Fruit fly (Drosophila melanogaster): ENCODE data around the gene nonC.

nonC gene

dm6 chrX:6804485-6805295 is 19.6 kb upstream of the nonC start (continued):
- TF ChIP-seq Vsx2 (GFP tag; optimal IDR thresholded peaks at IDR 0.05; ENCODE audit: partially characterized antibody), result no peak
- no peak for TF ChIP-seq Abd-B (GFP tag; optimal IDR thresholded peaks at IDR 0.05)
- peak; percentile 70 for TF ChIP-seq Dif (GFP tag; optimal IDR thresholded peaks at IDR 0.05; ENCODE audit: partially characterized antibody)
- TF ChIP-seq Hnf4 (GFP tag; optimal IDR thresholded peaks at IDR 0.05), result peak; percentile 97
- TF ChIP-seq Rel (GFP tag; optimal IDR thresholded peaks at IDR 0.05), result peak; percentile 94
- peak; percentile 53 for TF ChIP-seq Rel (tag; optimal IDR thresholded peaks at IDR 0.05)
- peak; percentile 92 for TF ChIP-seq HLH106 (tag; optimal IDR thresholded peaks at IDR 0.05)
- TF ChIP-seq tai (GFP tag; optimal IDR thresholded peaks at IDR 0.05), result no peak
- peak; percentile 95 for TF ChIP-seq woc (GFP tag; optimal IDR thresholded peaks at IDR 0.05)
- no peak for TF ChIP-seq N (GFP tag; optimal IDR thresholded peaks at IDR 0.05)

- TF ChIP-seq dl (GFP tag; optimal IDR thresholded peaks at IDR 0.05; ENCODE audit: insufficient read depth in 1 of 2, partially characterized antibody in 2 of 2) (peak in 1 of 2 experiments; percentile 43), HLH106 (tag; optimal IDR thresholded peaks at IDR 0.05) (no peak), ey (GFP tag; optimal IDR thresholded peaks at IDR 0.05) (no peak), Dif (GFP tag; optimal IDR thresholded peaks at IDR 0.05; ENCODE audit: partially characterized antibody) (peak; percentile 68), Rel (GFP tag; optimal IDR thresholded peaks at IDR 0.05) (no peak), Rel (tag; optimal IDR thresholded peaks at IDR 0.05) (peak; percentile 27), Jra (GFP tag; optimal IDR thresholded peaks at IDR 0.05) (no peak), Dfd (GFP tag; optimal IDR thresholded peaks at IDR 0.05) (no peak), CrebA (GFP tag; optimal IDR thresholded peaks at IDR 0.05; ENCODE audit: borderline replicate concordance) (no peak), sv (GFP tag; optimal IDR thresholded peaks at IDR 0.05) (no peak), dsf (GFP tag; optimal IDR thresholded peaks at IDR 0.05; ENCODE audit: borderline replicate concordance) (no peak), OdsH (GFP tag; optimal IDR thresholded peaks at IDR 0.05) (no peak), br (GFP tag; optimal IDR thresholded peaks at IDR 0.05) (no peak)
Observed at dm6 chrX:6805404-6805803, 18.9 kb upstream of the nonC start.

- TF ChIP-seq jim (GFP tag; optimal IDR thresholded peaks at IDR 0.05), result no peak
- no peak for TF ChIP-seq OdsH (GFP tag; optimal IDR thresholded peaks at IDR 0.05)
- no peak for TF ChIP-seq Hr83 (GFP tag; optimal IDR thresholded peaks at IDR 0.05; ENCODE audit: poor library complexity, severe bottlenecking)
- TF ChIP-seq usp (GFP tag; optimal IDR thresholded peaks at IDR 0.05), result no peak
- TF ChIP-seq sv (GFP tag; optimal IDR thresholded peaks at IDR 0.05), result no peak
- no peak for TF ChIP-seq h (GFP tag; optimal IDR thresholded peaks at IDR 0.05)
- TF ChIP-seq CG32264 (GFP tag; optimal IDR thresholded peaks at IDR 0.05), result no peak
- TF ChIP-seq br (GFP tag; optimal IDR thresholded peaks at IDR 0.05), result no peak
- TF ChIP-seq tai (GFP tag; optimal IDR thresholded peaks at IDR 0.05), result no peak
- no peak for TF ChIP-seq Hr78 (GFP tag; optimal IDR thresholded peaks at IDR 0.05)
- no peak for TF ChIP-seq woc (GFP tag; optimal IDR thresholded peaks at IDR 0.05)
- no peak for TF ChIP-seq dl (GFP tag; optimal IDR thresholded peaks at IDR 0.05; ENCODE audit: insufficient read depth in 1 of 2, partially characterized antibody in 2 of 2)
- no peak for TF ChIP-seq HLH106 (tag; optimal IDR thresholded peaks at IDR 0.05)
- no peak for TF ChIP-seq ey (GFP tag; optimal IDR thresholded peaks at IDR 0.05)
- no peak for TF ChIP-seq sage (GFP tag; optimal IDR thresholded peaks at IDR 0.05)
- no peak for TF ChIP-seq fru (GFP tag; optimal IDR thresholded peaks at IDR 0.05)
- TF ChIP-seq CG9705 (GFP tag; optimal IDR thresholded peaks at IDR 0.05), result no peak
- TF ChIP-seq Jra (GFP tag; optimal IDR thresholded peaks at IDR 0.05), result no peak
Observed at dm6 chrX:6813678-6814077, 10.6 kb upstream of the nonC start, which contains the start of gene iav. Gene iav (plus strand): TSS chrX:6813978.

dm6 chrX:6820703-6821102 is 3.6 kb upstream of the nonC start, which contains the start of the genes Nf-YC and xit:
Gene Nf-YC (minus strand): TSS chrX:6820919.
Gene xit (plus strand): TSS chrX:6821016.
- TF ChIP-seq ey (GFP tag; optimal IDR thresholded peaks at IDR 0.05) (no peak), Myc (optimal IDR thresholded peaks at IDR 0.05) (peak; percentile 96), usp (GFP tag; optimal IDR thresholded peaks at IDR 0.05) (no peak), HLH106 (tag; optimal IDR thresholded peaks at IDR 0.05) (peak; percentile 19), Hr83 (GFP tag; optimal IDR thresholded peaks at IDR 0.05; ENCODE audit: poor library complexity, severe bottlenecking) (no peak), Dif (GFP tag; optimal IDR thresholded peaks at IDR 0.05; ENCODE audit: partially characterized antibody) (no peak), Vsx2 (GFP tag; optimal IDR thresholded peaks at IDR 0.05; ENCODE audit: partially characterized antibody) (peak; percentile 97), Hr78 (GFP tag; optimal IDR thresholded peaks at IDR 0.05) (no peak), dl (GFP tag; optimal IDR thresholded peaks at IDR 0.05; ENCODE audit: insufficient read depth in 1 of 2, partially characterized antibody in 2 of 2) (no peak), sv (GFP tag; optimal IDR thresholded peaks at IDR 0.05) (no peak), sage (GFP tag; optimal IDR thresholded peaks at IDR 0.05) (no peak), OdsH (GFP tag; optimal IDR thresholded peaks at IDR 0.05) (no peak), Mio (GFP tag; optimal IDR thresholded peaks at IDR 0.05) (no peak), jim (GFP tag; optimal IDR thresholded peaks at IDR 0.05) (no peak), brk (GFP tag; optimal IDR thresholded peaks at IDR 0.05) (no peak), dmrt93B (GFP tag; optimal IDR thresholded peaks at IDR 0.05) (no peak)
